Comparison of ENCODE assay signal across 2 worm cellular contexts in genomic region chrV:10638515-10638914, ce11.
A peak's percentile ranks its signal among the peaks of the same experiment; 100 is the strongest.
TF ChIP-seq lines count a peak whose summit lies in the region.
"Not testable (repeated sequence)": the region's sequence is repeated elsewhere in the genome, so short reads cannot be mapped to it uniquely, and the experiment has no call there.

No protein-coding gene starts in this region.

TF ChIP-seq in whole organism, L4 larva, 104 proteins besides CTCF, POLR2A, EP300 and RAD21:
- TF ChIP-seq pha-4 (GFP tag; IDR thresholded peaks at IDR 0.05; lab: Robert Waterston, UW) (peak; percentile 47; the same call in 1 of the 2 replicates), F26F4.8 (GFP tag; conservative IDR thresholded peaks at IDR 0.05; lab: Robert Waterston, UW) (0 out of 2 replicates have a peak, but pooled peaks have one; percentile 33)
- TF ChIP-seq pha-4 (tag; optimal IDR thresholded peaks at IDR 0.05; lab: Kevin White, UChicago), result not testable (repeated sequence)

TF ChIP-seq in whole organism, young adult, 124 proteins besides CTCF, POLR2A, EP300 and RAD21:
- peak; percentile 96 for TF ChIP-seq hmg-1.2 (GFP tag; IDR thresholded peaks at IDR 0.05; lab: Robert Waterston, UW)
